Worm (Caenorhabditis elegans) whole organism, young adult: ENCODE results near the gene slc-36.1.

Experiments used
- B0336.3 ChIP-seq: fragments of 200-800 bp; sonication (Bioruptor generic); IDR thresholded peaks from 2 replicates; pipeline ENCODE4 v1.3.6; 2022; ENCODE audit warnings: missing genetic modification characterization, missing compliant biosample characterization
- C06A6.2 ChIP-seq: fragments of 200-800 bp; sonication (Bioruptor generic); conservative IDR thresholded peaks from 2 replicates; pipeline ENCODE4 v1.3.6; 2022; ENCODE audit warnings: missing genetic modification characterization, missing compliant biosample characterization
- C17E4.6 ChIP-seq: fragments of 200-800 bp; sonication (Bioruptor generic); IDR thresholded peaks from 2 replicates; pipeline ENCODE4 v1.3.6; 2022; ENCODE audit warnings: missing genetic modification reagents, missing genetic modification characterization, missing compliant biosample characterization
- F33H1.4 ChIP-seq: fragments of 200-800 bp; sonication (Bioruptor generic); IDR thresholded peaks from 2 replicates; pipeline ENCODE4 v1.3.6; 2022; ENCODE audit warnings: missing genetic modification reagents, missing genetic modification characterization, missing compliant biosample characterization
- F39B2.1 ChIP-seq: fragments of 200-800 bp; sonication (Bioruptor generic); IDR thresholded peaks from 2 replicates; pipeline ENCODE4 v1.3.6; 2022; ENCODE audit warnings: missing genetic modification reagents, missing genetic modification characterization, missing compliant biosample characterization
- F55B11.4 ChIP-seq: sonication (generic microtip); optimal IDR thresholded peaks from 2 replicates; lab custom pipeline; 2016; ENCODE audit warnings: missing compliant biosample characterization, missing genetic modification characterization, borderline replicate concordance; ENCODE audit not compliant: insufficient read depth
- K11D2.4 ChIP-seq: fragments of 200-800 bp; sonication (Bioruptor generic); IDR thresholded peaks from 2 replicates; pipeline ENCODE4 v1.3.6; 2022; ENCODE audit warnings: missing genetic modification reagents, missing genetic modification characterization, missing compliant biosample characterization
- T26A5.8 ChIP-seq: sonication (generic microtip); optimal IDR thresholded peaks from 2 replicates; lab custom pipeline; 2016; ENCODE audit warnings: missing genetic modification characterization, missing compliant biosample characterization
- Y53G8AR.9 ChIP-seq: fragments of 200-800 bp; sonication (Bioruptor generic); conservative IDR thresholded peaks from 2 replicates; pipeline ENCODE4 v1.3.6; 2022; ENCODE audit warnings: missing genetic modification reagents, missing genetic modification characterization, missing compliant biosample characterization
- Y67H2A.10 ChIP-seq: fragments of 200-800 bp; sonication (Bioruptor generic); conservative IDR thresholded peaks from 2 replicates; pipeline ENCODE4 v1.3.6; 2022; ENCODE audit warnings: missing genetic modification reagents, missing genetic modification characterization, missing compliant biosample characterization
- Y79H2A.3 ChIP-seq: fragments of 200-800 bp; sonication (Bioruptor generic); conservative IDR thresholded peaks from 2 replicates; pipeline ENCODE4 v1.3.6; 2022; ENCODE audit warnings: missing genetic modification reagents, missing genetic modification characterization, missing compliant biosample characterization
- Y95B8A.8 ChIP-seq: fragments of 200-800 bp; sonication (Bioruptor generic); IDR thresholded peaks from 2 replicates; pipeline ENCODE4 v1.3.6; 2022; ENCODE audit warnings: missing genetic modification reagents, missing genetic modification characterization, missing compliant biosample characterization
- aptf-2 ChIP-seq: fragments of 200-800 bp; sonication (Bioruptor generic); conservative IDR thresholded peaks from 2 replicates; pipeline ENCODE4 v1.3.6; 2022; ENCODE audit warnings: missing genetic modification reagents, missing genetic modification characterization, missing compliant biosample characterization
- aptf-3 ChIP-seq: fragments of 200-800 bp; sonication (Bioruptor generic); IDR thresholded peaks from 2 replicates; pipeline ENCODE4 v1.3.6; 2022; ENCODE audit warnings: missing genetic modification characterization, missing compliant biosample characterization
- athp-1 ChIP-seq: sonication (generic microtip); optimal IDR thresholded peaks from 2 replicates; lab custom pipeline; 2017; ENCODE audit warnings: mild to moderate bottlenecking, missing genetic modification characterization, missing compliant biosample characterization
- attf-3 ChIP-seq: fragments of 200-800 bp; sonication (Bioruptor generic); conservative IDR thresholded peaks from 2 replicates; pipeline ENCODE4 v1.3.6; 2022; ENCODE audit warnings: missing genetic modification reagents, missing genetic modification characterization, missing compliant biosample characterization
- attf-6 ChIP-seq: fragments of 200-800 bp; sonication (Bioruptor generic); IDR thresholded peaks from 2 replicates; pipeline ENCODE4 v1.3.6; 2022; ENCODE audit warnings: missing genetic modification reagents, missing genetic modification characterization, missing compliant biosample characterization
- bed-1 ChIP-seq: fragments of 200-800 bp; sonication (Bioruptor generic); IDR thresholded peaks from 2 replicates; pipeline ENCODE4 v1.3.6; 2022; ENCODE audit warnings: missing genetic modification reagents, missing genetic modification characterization, missing compliant biosample characterization
- ceh-58 ChIP-seq: fragments of 200-800 bp; sonication (Bioruptor generic); IDR thresholded peaks from 2 replicates; pipeline ENCODE4 v1.3.6; 2022; ENCODE audit warnings: missing genetic modification characterization, missing compliant biosample characterization
- ceh-79 ChIP-seq: sonication (generic microtip); optimal IDR thresholded peaks from 2 replicates; lab custom pipeline; 2017; ENCODE audit warnings: mild to moderate bottlenecking, missing genetic modification characterization, missing compliant biosample characterization
- ceh-91 ChIP-seq: fragments of 200-800 bp; sonication (Bioruptor generic); IDR thresholded peaks from 2 replicates; pipeline ENCODE4 v1.3.6; 2022; ENCODE audit warnings: missing genetic modification reagents, missing genetic modification characterization, missing compliant biosample characterization
- chd-7 ChIP-seq: sonication (generic microtip); optimal IDR thresholded peaks from 2 replicates; lab custom pipeline; 2016; ENCODE audit warnings: mild to moderate bottlenecking, missing genetic modification characterization, moderate library complexity, missing compliant biosample characterization
- egl-18 ChIP-seq: fragments of 200-800 bp; sonication (Bioruptor generic); IDR thresholded peaks from 2 replicates; pipeline ENCODE4 v1.3.6; 2022; ENCODE audit warnings: missing genetic modification reagents, missing genetic modification characterization, missing compliant biosample characterization
- egl-44 ChIP-seq: fragments of 200-800 bp; sonication (Bioruptor generic); IDR thresholded peaks from 2 replicates; pipeline ENCODE4 v1.3.6; 2022; ENCODE audit warnings: missing genetic modification reagents, missing genetic modification characterization, missing compliant biosample characterization
- egrh-3 ChIP-seq: fragments of 200-800 bp; sonication (Bioruptor generic); IDR thresholded peaks from 2 replicates; pipeline ENCODE4 v1.3.6; 2022; ENCODE audit warnings: missing genetic modification reagents, missing genetic modification characterization, missing compliant biosample characterization
- ets-4 ChIP-seq: fragments of 200-800 bp; sonication (Bioruptor generic); optimal IDR thresholded peaks from 2 replicates; lab custom pipeline; 2018; ENCODE audit warnings: mild to moderate bottlenecking, missing genetic modification characterization, missing compliant biosample characterization
- him-1 ChIP-seq: sonication (generic microtip); optimal IDR thresholded peaks from 2 replicates; lab custom pipeline; 2016; ENCODE audit warnings: missing genotype, missing genetic modification reagents, missing genetic modification characterization, missing compliant biosample characterization
- hlh-12 ChIP-seq: sonication (generic microtip); optimal IDR thresholded peaks from 2 replicates; lab custom pipeline; 2016; ENCODE audit warnings: missing genetic modification characterization, missing compliant biosample characterization
- hmg-20 ChIP-seq: fragments of 200-800 bp; sonication (Bioruptor generic); IDR thresholded peaks from 2 replicates; pipeline ENCODE4 v1.3.6; 2022; ENCODE audit warnings: missing genetic modification reagents, missing genetic modification characterization, missing compliant biosample characterization
- lag-1 ChIP-seq: fragments of 200-800 bp; sonication (Bioruptor generic); IDR thresholded peaks from 2 replicates; pipeline ENCODE4 v1.3.6; 2022; ENCODE audit warnings: missing genetic modification reagents, missing genetic modification characterization, missing compliant biosample characterization
- let-526 ChIP-seq: fragments of 200-800 bp; sonication (Bioruptor generic); IDR thresholded peaks from 2 replicates; pipeline ENCODE4 v1.3.6; 2022; ENCODE audit warnings: missing genetic modification reagents, missing genetic modification characterization, missing compliant biosample characterization
- lin-40 ChIP-seq: sonication (generic microtip); optimal IDR thresholded peaks from 2 replicates; lab custom pipeline; 2016; ENCODE audit warnings: missing genetic modification characterization, mild to moderate bottlenecking, missing compliant biosample characterization, missing genotype, missing genetic modification reagents
- lir-1 ChIP-seq: fragments of 200-800 bp; sonication (Bioruptor generic); conservative IDR thresholded peaks from 2 replicates; pipeline ENCODE4 v1.3.6; 2022; ENCODE audit warnings: missing genetic modification reagents, missing genetic modification characterization, missing compliant biosample characterization
- madf-3 ChIP-seq: fragments of 200-800 bp; sonication (Bioruptor generic); IDR thresholded peaks from 2 replicates; pipeline ENCODE4 v1.3.6; 2022; ENCODE audit warnings: missing genetic modification reagents, missing genetic modification characterization, missing compliant biosample characterization
- mxl-1 ChIP-seq: sonication (generic microtip); optimal IDR thresholded peaks from 2 replicates; lab custom pipeline; 2016; ENCODE audit warnings: missing genetic modification characterization, missing compliant biosample characterization
- nfya-2 ChIP-seq: fragments of 200-800 bp; sonication (Bioruptor generic); IDR thresholded peaks from 2 replicates; pipeline ENCODE4 v1.3.6; 2022; ENCODE audit warnings: missing genetic modification reagents, missing genetic modification characterization, missing compliant biosample characterization
- nhr-90 ChIP-seq: sonication (generic microtip); optimal IDR thresholded peaks from 2 replicates; lab custom pipeline; 2016; ENCODE audit warnings: missing genotype, mild to moderate bottlenecking, missing genetic modification characterization, missing compliant biosample characterization
- pbrm-1 ChIP-seq: fragments of 200-800 bp; sonication (Bioruptor generic); IDR thresholded peaks from 2 replicates; pipeline ENCODE4 v1.3.6; 2022; ENCODE audit warnings: missing genetic modification reagents, missing genetic modification characterization, missing compliant biosample characterization
- rcor-1 ChIP-seq: fragments of 200-800 bp; sonication (Bioruptor generic); IDR thresholded peaks from 2 replicates; pipeline ENCODE4 v1.3.6; 2022; ENCODE audit warnings: missing genetic modification reagents, missing genetic modification characterization, missing compliant biosample characterization
- rpc-1 ChIP-seq, 2 experiments: fragments of 150-350 bp in 1 of 2; sonication (generic microtip) in 1 of 2; optimal IDR thresholded peaks; 2 replicates each; lab custom pipeline; 2014 to 2018; ENCODE audit warnings: missing biosample characterization in 1 of 2, missing genetic modification characterization in 1 of 2, missing genetic modification reagents in 1 of 2, missing genotype in 1 of 2
- sdz-38 ChIP-seq: sonication (generic microtip); optimal IDR thresholded peaks from 2 replicates; lab custom pipeline; 2016; ENCODE audit warnings: missing genotype, missing genetic modification characterization, missing compliant biosample characterization
- snpc-1.1 ChIP-seq: sonication (generic microtip); optimal IDR thresholded peaks from 2 replicates; lab custom pipeline; 2017; ENCODE audit warnings: missing genetic modification characterization, mild to moderate bottlenecking, missing compliant biosample characterization, antibody characterized with exemption, moderate library complexity, missing genotype, missing genetic modification reagents; ENCODE audit not compliant: insufficient read depth
- sptf-2 ChIP-seq: fragments of 200-800 bp; sonication (Bioruptor generic); optimal IDR thresholded peaks from 2 replicates; lab custom pipeline; 2018; ENCODE audit warnings: mild to moderate bottlenecking, missing genetic modification characterization, missing compliant biosample characterization
- tbp1 ChIP-seq: fragments of 200-800 bp; sonication (Bioruptor generic); optimal IDR thresholded peaks from 2 replicates; lab custom pipeline; 2018; ENCODE audit warnings: mild to moderate bottlenecking, missing genetic modification characterization, missing compliant biosample characterization
- xnd-1 ChIP-seq: sonication (generic microtip); optimal IDR thresholded peaks from 2 replicates; lab custom pipeline; 2016; ENCODE audit warnings: missing genotype, missing genetic modification reagents, missing genetic modification characterization, missing compliant biosample characterization
- zfh-2 ChIP-seq: fragments of 200-800 bp; sonication (Bioruptor generic); conservative IDR thresholded peaks from 2 replicates; pipeline ENCODE4 v1.3.6; 2022; ENCODE audit warnings: missing genetic modification reagents, missing genetic modification characterization, missing compliant biosample characterization
- zim-3 ChIP-seq: sonication (generic microtip); optimal IDR thresholded peaks from 2 replicates; lab custom pipeline; 2017; ENCODE audit warnings: mild to moderate bottlenecking, missing genetic modification characterization, moderate library complexity, missing compliant biosample characterization
- ztf-22 ChIP-seq: fragments of 200-800 bp; sonication (Bioruptor generic); optimal IDR thresholded peaks from 2 replicates; lab custom pipeline; 2018; ENCODE audit warnings: mild to moderate bottlenecking, missing genetic modification characterization, moderate library complexity, missing compliant biosample characterization
- ztf-3 ChIP-seq: fragments of 200-800 bp; sonication (Bioruptor generic); optimal IDR thresholded peaks from 2 replicates; lab custom pipeline; 2018; ENCODE audit warnings: mild to moderate bottlenecking, missing genetic modification characterization, missing compliant biosample characterization

Gene slc-36.1

DNA sequence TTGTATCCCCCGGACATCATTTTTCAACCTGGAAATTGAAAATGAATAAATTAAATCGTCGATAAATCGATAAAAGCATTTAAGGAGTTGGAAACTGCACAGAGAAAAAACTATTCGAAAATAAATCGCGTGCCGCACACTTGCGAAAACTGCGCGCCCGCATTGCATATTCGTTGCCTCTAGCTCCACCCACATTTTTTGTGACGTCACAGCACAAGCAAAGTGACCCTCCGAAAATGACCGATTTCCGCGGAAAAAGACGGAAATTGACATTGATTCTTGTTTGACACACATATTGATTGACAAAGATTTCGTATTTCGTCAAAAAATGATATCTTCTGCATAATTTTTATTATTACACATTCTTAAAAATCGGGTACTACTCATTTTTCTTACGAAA, 38.4 kb upstream of the slc-36.1 start, which contains the start of gene cpf-2 (continued):
- no peak for TF ChIP-seq nhr-90 (tag; lab: Kevin White, UChicago)
- TF ChIP-seq lin-40 = peak; percentile 70
- no peak for TF ChIP-seq sdz-38 (tag; lab: Kevin White, UChicago)
- TF ChIP-seq him-1 = peak; percentile 84
- no peak for TF ChIP-seq F55B11.4 (tag; lab: Kevin White, UChicago)
- TF ChIP-seq hlh-12 = no peak
- TF ChIP-seq aptf-2 (GFP tag; lab: Robert Waterston, UW) = no peak
- TF ChIP-seq aptf-3 (GFP tag; lab: Robert Waterston, UW) = no peak
- TF ChIP-seq attf-3 (GFP tag; lab: Robert Waterston, UW) = no peak
- no peak for TF ChIP-seq attf-6 (GFP tag; lab: Robert Waterston, UW)
- no peak for TF ChIP-seq ztf-3 (GFP tag; lab: Kevin White, UChicago)
- TF ChIP-seq let-526 (GFP tag; lab: Robert Waterston, UW) = 0 out of 2 replicates have a peak, but pooled peaks have one; percentile 10
- TF ChIP-seq egrh-3 (GFP tag; lab: Robert Waterston, UW) = no peak
- TF ChIP-seq ets-4 (GFP tag; lab: Kevin White, UChicago) = no peak
- no peak for TF ChIP-seq ceh-91 (GFP tag; lab: Robert Waterston, UW)
- TF ChIP-seq zfh-2 (GFP tag; lab: Robert Waterston, UW) = no peak; the same call in 1 of the 2 replicates
- TF ChIP-seq bed-1 (GFP tag; lab: Robert Waterston, UW) = no peak
- TF ChIP-seq ceh-58 (GFP tag; lab: Robert Waterston, UW) = no peak
- no peak for TF ChIP-seq ceh-79 (tag; lab: Kevin White, UChicago)
- TF ChIP-seq C06A6.2 (GFP tag; lab: Robert Waterston, UW) = peak; percentile 67
- TF ChIP-seq rcor-1 = peak; percentile 23; the same call in 1 of the 2 replicates
- TF ChIP-seq egl-18 (GFP tag; lab: Robert Waterston, UW) = no peak
- no peak for TF ChIP-seq nfya-2 (GFP tag; lab: Robert Waterston, UW)
- no peak for TF ChIP-seq mxl-1
- TF ChIP-seq Y79H2A.3 = no peak
- peak; percentile 41 for TF ChIP-seq tbp1 (GFP tag; lab: Kevin White, UChicago)
- TF ChIP-seq xnd-1 = no peak
- TF ChIP-seq B0336.3 (GFP tag; lab: Robert Waterston, UW) = peak; percentile 41; the same call in 1 of the 2 replicates
- peak; percentile 13 for TF ChIP-seq chd-7 (tag; lab: Kevin White, UChicago)
- peak; percentile 81; the same call in 1 of the 2 replicates for TF ChIP-seq madf-3
- no peak for TF ChIP-seq C17E4.6 (GFP tag; lab: Robert Waterston, UW)
- TF ChIP-seq ztf-22 = no peak
- no peak for TF ChIP-seq sptf-2 (GFP tag; lab: Kevin White, UChicago)
- no peak for TF ChIP-seq athp-1 (tag; lab: Kevin White, UChicago)
- TF ChIP-seq Y95B8A.8 (GFP tag; lab: Robert Waterston, UW) = no peak
- no peak for TF ChIP-seq hmg-20 (GFP tag; lab: Robert Waterston, UW)
- no peak for TF ChIP-seq snpc-1.1 (tag; lab: Kevin White, UChicago)
- TF ChIP-seq lir-1 (GFP tag; lab: Robert Waterston, UW) = no peak
- TF ChIP-seq pbrm-1 = peak; percentile 61; the same call in 1 of the 2 replicates
- TF ChIP-seq T26A5.8 (tag; lab: Kevin White, UChicago) = no peak
- TF ChIP-seq F33H1.4 (GFP tag; lab: Robert Waterston, UW) = peak; percentile 37
- TF ChIP-seq lag-1 (GFP tag; lab: Robert Waterston, UW) = no peak
- TF ChIP-seq K11D2.4 = 0 out of 2 replicates have a peak, but pooled peaks have one; percentile 27
- no peak for TF ChIP-seq Y67H2A.10 (GFP tag; lab: Robert Waterston, UW)
- TF ChIP-seq zim-3 = no peak
- TF ChIP-seq Y53G8AR.9 (GFP tag; lab: Robert Waterston, UW) = 0 out of 2 replicates have a peak, but pooled peaks have one; percentile 29
- TF ChIP-seq rpc-1 (optimal IDR thresholded peaks at IDR 0.05; lab: Kevin White, UChicago) = peak; percentile 52
- TF ChIP-seq rpc-1 (tag; optimal IDR thresholded peaks at IDR 0.05; lab: Kevin White, UChicago) = no peak
- no peak for TF ChIP-seq egl-44
- no peak for TF ChIP-seq F39B2.1
